Fruit fly (Drosophila melanogaster): Measurements from ENCODE around the gene CG10803.

Gene CG10803

DNA sequence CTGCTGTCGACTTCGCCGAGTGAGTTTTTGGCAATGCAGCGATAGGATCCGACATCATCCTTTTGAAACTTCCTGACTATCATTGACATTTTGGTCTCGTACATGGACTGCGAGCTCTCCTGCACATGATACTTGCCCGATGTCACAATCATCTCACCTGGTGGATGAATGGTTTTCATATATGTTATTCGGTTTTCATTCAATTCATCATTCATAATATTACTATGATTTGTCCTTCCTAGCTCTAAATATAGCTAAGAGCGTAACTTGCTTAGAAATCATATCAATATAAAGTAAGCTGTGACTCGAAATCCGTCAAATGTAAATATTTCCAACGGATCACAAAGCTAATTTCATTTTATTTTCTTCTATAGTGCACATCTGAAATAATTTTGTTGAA is 28.6 kb downstream of the CG10803 start, which contains the start of gene CG13021:
CG13021 (plus strand) TSS at position 301 of the 400 bp plus-strand sequence.
- no peak for TF ChIP-seq noc (tag; optimal IDR thresholded peaks at IDR 0.05)

DNA sequence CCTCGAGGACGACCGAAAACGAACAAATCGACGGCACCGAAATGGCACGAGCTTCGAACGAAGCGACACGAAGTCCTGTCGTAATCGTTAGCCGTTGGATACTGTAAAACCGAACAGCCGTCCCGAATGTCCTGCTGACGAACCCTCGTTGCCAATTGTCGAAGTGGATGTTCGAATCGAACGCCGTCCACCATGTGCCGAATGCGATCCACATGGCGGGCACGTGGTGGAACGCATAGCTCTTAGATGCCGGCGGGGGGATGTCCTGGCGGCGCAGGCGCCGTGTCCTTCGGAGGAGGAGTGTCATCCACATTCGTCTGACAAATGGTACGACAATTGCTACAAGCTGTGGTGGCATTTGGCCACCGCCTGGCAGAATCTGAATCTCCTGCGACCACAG is 45.2 kb downstream of the CG10803 start:
- TF ChIP-seq noc (tag; optimal IDR thresholded peaks at IDR 0.05), result no peak

dm6 chrX:3538775-3539174 is 53.3 kb downstream of the CG10803 start:
- TF ChIP-seq noc (tag; optimal IDR thresholded peaks at IDR 0.05), result no peak

All from whole organism, larva.